Worm (Caenorhabditis elegans) whole organism, L2 larva: ENCODE data around the gene gck-4.
A peak's percentile ranks its signal among the peaks of the same experiment; 100 is the strongest.

Experiments used
- R02D3.7 ChIP-seq: fragments of 150-350 bp; optimal IDR thresholded peaks from 2 replicates; lab custom pipeline; 2014; ENCODE audit warnings: missing biosample characterization, missing genetic modification characterization
- aly-2 ChIP-seq: fragments of 150-350 bp; optimal IDR thresholded peaks from 2 replicates; lab custom pipeline; 2014; ENCODE audit warnings: missing biosample characterization, missing genetic modification characterization
- ceh-82 ChIP-seq: fragments of 150-350 bp; optimal IDR thresholded peaks from 2 replicates; lab custom pipeline; 2014; ENCODE audit warnings: missing biosample characterization, missing genetic modification characterization
- elt-3 ChIP-seq: sonication (generic microtip); optimal IDR thresholded peaks from 2 replicates; lab custom pipeline; 2017; ENCODE audit warnings: missing biosample characterization, missing genetic modification characterization
- nhr-10 ChIP-seq: sonication (generic microtip); optimal IDR thresholded peaks from 2 replicates; lab custom pipeline; 2017; ENCODE audit warnings: missing biosample characterization, missing genetic modification characterization
- nhr-237 ChIP-seq: fragments of 150-350 bp; optimal IDR thresholded peaks from 2 replicates; lab custom pipeline; 2014; ENCODE audit warnings: missing biosample characterization, missing genetic modification characterization
- ztf-11 ChIP-seq: sonication (generic microtip); optimal IDR thresholded peaks from 2 replicates; lab custom pipeline; 2017; ENCODE audit warnings: missing biosample characterization, missing genetic modification characterization

DNA sequence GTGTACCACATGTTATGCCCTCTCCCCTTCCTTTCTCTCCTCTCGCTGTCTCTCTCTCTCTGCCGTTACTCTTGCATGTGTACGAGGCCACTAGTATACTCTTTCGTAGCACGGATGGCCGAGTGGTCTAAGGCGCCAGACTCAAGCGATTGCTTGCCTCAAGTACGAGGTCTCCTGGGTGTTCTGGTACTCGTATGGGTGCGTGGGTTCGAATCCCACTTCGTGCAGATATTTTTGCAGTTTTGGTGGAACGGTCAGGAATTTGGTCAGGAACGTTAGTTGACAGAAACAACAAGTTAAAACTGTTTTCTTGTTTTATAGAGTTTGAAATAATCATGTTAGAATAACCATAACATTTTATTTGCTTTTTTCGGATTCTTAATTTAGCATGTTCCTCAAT lies 11.5 kb upstream of the gck-4 start:
- TF ChIP-seq aly-2: no peak
- TF ChIP-seq elt-3 (tag; lab: Kevin White, UChicago): no peak
- no peak for TF ChIP-seq R02D3.7 (tag; lab: Kevin White, UChicago)
- peak; percentile 34 for TF ChIP-seq ztf-11 (tag; lab: Kevin White, UChicago)
- no peak for TF ChIP-seq nhr-237
- peak; percentile 18 for TF ChIP-seq ceh-82 (tag; lab: Kevin White, UChicago)
- TF ChIP-seq nhr-10 (tag; lab: Kevin White, UChicago): peak; percentile 52
